Worm (Caenorhabditis elegans) whole organism, L4 larva: ENCODE measurements around the gene cdc-37.
A peak's percentile ranks its signal among the peaks of the same experiment; 100 is the strongest.

Source experiments
- R02D3.7 ChIP-seq: fragments of 150-350 bp; sonication (generic microtip); optimal IDR thresholded peaks from 3 replicates; lab custom pipeline; 2014; ENCODE audit warnings: missing biosample characterization, missing genetic modification characterization
- fos-1 ChIP-seq: fragments of 150-350 bp; optimal IDR thresholded peaks from 2 replicates; lab custom pipeline; 2014; ENCODE audit warnings: missing biosample characterization, missing genetic modification characterization
- jun-1 ChIP-seq: fragments of 150-350 bp; optimal IDR thresholded peaks from 2 replicates; lab custom pipeline; 2014; ENCODE audit warnings: missing biosample characterization, missing genetic modification reagents, missing genetic modification characterization
- lin-13 ChIP-seq: fragments of 150-350 bp; optimal IDR thresholded peaks from 2 replicates; lab custom pipeline; 2014; ENCODE audit warnings: missing biosample characterization, missing genetic modification reagents, missing genetic modification characterization
- mdl-1 ChIP-seq, 2 experiments: fragments of 150-350 bp in 1 of 2; sonication (generic microtip) in 1 of 2; optimal IDR thresholded peaks; 2 replicates each; lab custom pipeline; 2014 to 2017; ENCODE audit warnings: missing biosample characterization in 2 of 2, missing genetic modification characterization in 2 of 2
- nhr-77 ChIP-seq: fragments of 150-350 bp; optimal IDR thresholded peaks from 2 replicates; lab custom pipeline; 2014; ENCODE audit warnings: missing biosample characterization, missing genetic modification characterization
- pha-4 ChIP-seq, 2 experiments: fragments of 150-350 bp in 1 of 2; fragments of 200-800 bp in 1 of 2; sonication (Bioruptor generic) in 1 of 2; IDR thresholded peaks in 1 of 2; optimal IDR thresholded peaks in 1 of 2; 2 replicates each; pipeline versions ENCODE4 v1.3.6 to Lab custom; 2014 to 2022; ENCODE audit warnings: missing genetic modification characterization in 2 of 2, missing genetic modification reagents in 2 of 2, missing biosample characterization in 1 of 2, missing compliant biosample characterization in 1 of 2
- skn-1 ChIP-seq: fragments of 150-350 bp; optimal IDR thresholded peaks from 2 replicates; lab custom pipeline; 2014; ENCODE audit warnings: missing biosample characterization, missing genetic modification characterization
- snpc-4 ChIP-seq: fragments of 150-350 bp; optimal IDR thresholded peaks from 2 replicates; lab custom pipeline; 2014; ENCODE audit warnings: missing biosample characterization, missing genetic modification characterization
- unc-62 ChIP-seq, 3 experiments: fragments of 150-350 bp in 1 of 3; sonication (generic microtip); optimal IDR thresholded peaks in 2 of 3; peaks in 1 of 3; 1 replicate in 1 of 3; 2 replicates in 2 of 3; lab custom pipeline; 2014 to 2017; ENCODE audit warnings: missing biosample characterization in 3 of 3, missing genetic modification characterization in 3 of 3, missing genetic modification reagents in 3 of 3, missing genotype in 1 of 3

ce11 chrII:621141-621540 lies 40.7 kb upstream of the cdc-37 start:
- TF ChIP-seq jun-1 (tag; lab: Kevin White, UChicago) (no peak), unc-62 (GFP tag; optimal IDR thresholded peaks at IDR 0.05 in 1 of 2; lab: Kevin White, UChicago) (peak in 1 of 2 experiments; percentile 37), unc-62 (tag; optimal IDR thresholded peaks at IDR 0.05; lab: Kevin White, UChicago) (no peak), pha-4 (GFP tag; IDR thresholded peaks at IDR 0.05; lab: Robert Waterston, UW) (no peak), pha-4 (tag; optimal IDR thresholded peaks at IDR 0.05; lab: Kevin White, UChicago) (no peak), R02D3.7 (no peak), skn-1 (no peak), lin-13 (GFP tag; lab: Kevin White, UChicago) (no peak), nhr-77 (no peak), snpc-4 (tag; lab: Kevin White, UChicago) (no peak), mdl-1 (tag; optimal IDR thresholded peaks at IDR 0.05; lab: Kevin White, UChicago) (no peak), fos-1 (tag; lab: Kevin White, UChicago) (no peak)
